Worm (Caenorhabditis elegans) whole organism, L4/young adult: ENCODE measurements around the gene cyp-13A1.

ENCODE experiments used
- dao-5 ChIP-seq: sonication (generic microtip); optimal IDR thresholded peaks from 2 replicates; lab custom pipeline; 2016; ENCODE audit warnings: missing genotype, missing genetic modification characterization, moderate library complexity, missing compliant biosample characterization
- him-1 ChIP-seq: sonication (generic microtip); optimal IDR thresholded peaks from 2 replicates; lab custom pipeline; 2016; ENCODE audit warnings: missing genotype, missing genetic modification reagents, missing genetic modification characterization, missing compliant biosample characterization

DNA sequence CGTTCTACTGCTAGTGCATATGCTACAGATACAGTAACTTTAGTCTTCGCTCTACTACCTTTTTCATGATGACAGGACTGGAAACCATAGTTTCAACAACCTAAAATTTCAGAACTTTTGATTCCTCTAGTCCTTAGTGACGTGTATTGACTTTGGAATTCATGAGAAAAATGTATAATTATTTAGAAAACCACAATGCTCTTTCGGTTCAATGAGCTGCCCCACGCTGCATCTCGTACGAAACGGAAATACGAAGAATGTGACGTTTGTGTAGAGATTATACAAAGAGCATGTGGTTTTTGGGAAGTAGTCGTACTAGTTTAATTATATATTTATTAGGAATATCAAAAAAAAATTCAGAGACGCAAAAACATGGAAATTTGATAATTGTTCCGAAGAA is 3.3 kb downstream of the cyp-13A1 start:
- TF ChIP-seq him-1 (tag; lab: Kevin White, UChicago), result no peak
- no peak for TF ChIP-seq dao-5 (tag; lab: Kevin White, UChicago)
